Fruit fly (Drosophila melanogaster): ENCODE data around the gene hb.

The hb gene

dm6 chr3R:8642376-8642966 is 55.2 kb downstream of the hb start (continued):
- TF ChIP-seq CG5180 (GFP tag; optimal IDR thresholded peaks at IDR 0.05) (peak; percentile 14), trh (GFP tag; optimal IDR thresholded peaks at IDR 0.05) (no peak), CHES-1-like (GFP tag; optimal IDR thresholded peaks at IDR 0.05) (no peak), fd64A (GFP tag; optimal IDR thresholded peaks at IDR 0.05) (no peak), tll (GFP tag; optimal IDR thresholded peaks at IDR 0.05) (no peak), Neu2 (GFP tag; optimal IDR thresholded peaks at IDR 0.05; ENCODE audit: borderline replicate concordance) (no peak), CG13624 (GFP tag; optimal IDR thresholded peaks at IDR 0.05) (no peak), CG42726 (GFP tag; IDR thresholded peaks at IDR 0.05; ENCODE audit: partially characterized antibody) (peak; percentile 42; the same call in 1 of the 2 replicates), CG9876 (GFP tag; optimal IDR thresholded peaks at IDR 0.05) (no peak), Mad (GFP tag; optimal IDR thresholded peaks at IDR 0.05) (no peak), sna (GFP tag; IDR thresholded peaks at IDR 0.05; ENCODE audit: partially characterized antibody) (peak; percentile 38), CG1529 (GFP tag; optimal IDR thresholded peaks at IDR 0.05) (no peak), Gug (GFP tag; IDR thresholded peaks at IDR 0.05) (no peak), CG7928 (GFP tag; optimal IDR thresholded peaks at IDR 0.05) (no peak), sim (GFP tag; IDR thresholded peaks at IDR 0.05) (no peak), Dref (GFP tag; IDR thresholded peaks at IDR 0.05) (no peak), CG15696 (tag; optimal IDR thresholded peaks at IDR 0.05) (no peak), Lpt (GFP tag; optimal IDR thresholded peaks at IDR 0.05) (no peak), wek (GFP tag; optimal IDR thresholded peaks at IDR 0.05) (no peak), CG2129 (GFP tag; IDR thresholded peaks at IDR 0.05; ENCODE audit: partially characterized antibody) (0 out of 2 replicates have a peak, but pooled peaks have one; percentile 25), Eip74EF (GFP tag; optimal IDR thresholded peaks at IDR 0.05) (no peak), CG1602 (GFP tag; optimal IDR thresholded peaks at IDR 0.05) (no peak), BtbVII (GFP tag; optimal IDR thresholded peaks at IDR 0.05) (peak; percentile 36), CG1832 (GFP tag; optimal IDR thresholded peaks at IDR 0.05) (no peak), NfI (GFP tag; optimal IDR thresholded peaks at IDR 0.05) (no peak), Usf (GFP tag; optimal IDR thresholded peaks at IDR 0.05) (no peak), CG31388 (GFP tag; optimal IDR thresholded peaks at IDR 0.05) (no peak), schlank (tag; optimal IDR thresholded peaks at IDR 0.05) (no peak), CG7357 (GFP tag; IDR thresholded peaks at IDR 0.05) (no peak), CG1603 (tag; optimal IDR thresholded peaks at IDR 0.05) (no peak), CG7745 (tag; optimal IDR thresholded peaks at IDR 0.05) (peak; percentile 51), Ets65A (GFP tag) (no peak), fru (optimal IDR thresholded peaks at IDR 0.05) (no peak), mam (GFP tag; optimal IDR thresholded peaks at IDR 0.05) (no peak), org-1 (GFP tag; optimal IDR thresholded peaks at IDR 0.05) (no peak), CG3838 (GFP tag; optimal IDR thresholded peaks at IDR 0.05) (no peak), Doc3 (GFP tag; IDR thresholded peaks at IDR 0.05; ENCODE audit: partially characterized antibody) (no peak), grn (GFP tag; optimal IDR thresholded peaks at IDR 0.05) (peak; percentile 80), sisA (GFP tag; IDR thresholded peaks at IDR 0.05) (no peak), CG6272 (GFP tag; IDR thresholded peaks at IDR 0.05) (no peak), psq (GFP tag; optimal IDR thresholded peaks at IDR 0.05) (no peak), dmrt99B (tag; optimal IDR thresholded peaks at IDR 0.05) (no peak), Hr39 (optimal IDR thresholded peaks at IDR 0.05) (no peak), chif (GFP tag; optimal IDR thresholded peaks at IDR 0.05) (no peak), lilli (GFP tag; optimal IDR thresholded peaks at IDR 0.05) (no peak), CG10959 (GFP tag; IDR thresholded peaks at IDR 0.05) (no peak), jumu (GFP tag; optimal IDR thresholded peaks at IDR 0.05) (no peak), CG6254 (GFP tag; optimal IDR thresholded peaks at IDR 0.05) (no peak), Fer1 (GFP tag; optimal IDR thresholded peaks at IDR 0.05) (no peak), tgo (GFP tag; IDR thresholded peaks at IDR 0.05) (no peak), NC2α (GFP tag; optimal IDR thresholded peaks at IDR 0.05) (no peak)

Measured in whole organism, embryonic.